Fruit fly (Drosophila melanogaster) whole organism, embryonic: ENCODE results near the gene Fbw5.

Experiments
- Asciz ChIP-seq: fragments of 200-800 bp; sonication (Bioruptor generic); optimal IDR thresholded peaks from 2 replicates; lab custom pipeline; 2017; ENCODE audit warnings: missing biosample characterization, mild to moderate bottlenecking, missing genetic modification characterization, missing genetic modification reagents
- Atf-2 ChIP-seq: fragments of 200-800 bp; sonication (Bioruptor generic); optimal IDR thresholded peaks from 2 replicates; lab custom pipeline; 2016; ENCODE audit warnings: missing biosample characterization, missing genetic modification characterization
- CG11696 ChIP-seq: fragments of 200-800 bp; sonication (Bioruptor generic); IDR thresholded peaks from 2 replicates; pipeline ENCODE4 v1.3.6; 2022; ENCODE audit warnings: missing biosample characterization, missing genetic modification characterization
- CG11723 ChIP-seq: fragments of 200-800 bp; sonication (Bioruptor generic); optimal IDR thresholded peaks from 2 replicates; lab custom pipeline; 2017; ENCODE audit warnings: missing biosample characterization, mild to moderate bottlenecking, missing genetic modification characterization
- CG13775 ChIP-seq: fragments of 200-800 bp; sonication (Bioruptor generic); optimal IDR thresholded peaks from 3 replicates; lab custom pipeline; 2017; ENCODE audit warnings: missing biosample characterization, mild to moderate bottlenecking, missing genetic modification characterization
- CG15073 ChIP-seq: fragments of 200-800 bp; sonication (Bioruptor generic); optimal IDR thresholded peaks from 2 replicates; lab custom pipeline; 2016; ENCODE audit warnings: missing biosample characterization, missing genetic modification characterization
- CG15601 ChIP-seq: fragments of 200-800 bp; sonication (Bioruptor generic); optimal IDR thresholded peaks from 3 replicates; lab custom pipeline; 2019; ENCODE audit warnings: missing biosample characterization, mild to moderate bottlenecking, missing genetic modification characterization, moderate library complexity
- CG16779 ChIP-seq: fragments of 200-800 bp; sonication (Bioruptor generic); IDR thresholded peaks from 2 replicates; pipeline ENCODE4 v1.3.6; 2022; ENCODE audit warnings: missing biosample characterization, missing genetic modification characterization
- CG17385 ChIP-seq: fragments of 200-800 bp; sonication (Bioruptor generic); optimal IDR thresholded peaks from 3 replicates; lab custom pipeline; 2018; ENCODE audit warnings: missing biosample characterization, mild to moderate bottlenecking, missing genetic modification characterization
- CG17612 ChIP-seq: fragments of 200-800 bp; sonication (Bioruptor generic); IDR thresholded peaks from 2 replicates; pipeline ENCODE4 v1.3.6; 2022; ENCODE audit warnings: missing biosample characterization, missing genetic modification characterization
- CG17912 ChIP-seq: fragments of 200-800 bp; sonication (Bioruptor generic); optimal IDR thresholded peaks from 2 replicates; lab custom pipeline; 2018; ENCODE audit warnings: missing biosample characterization, mild to moderate bottlenecking, missing genetic modification characterization
- CG18764 ChIP-seq: fragments of 200-800 bp; sonication (Bioruptor generic); optimal IDR thresholded peaks from 3 replicates; lab custom pipeline; 2016; ENCODE audit warnings: missing biosample characterization, missing genetic modification characterization
- CG2129 ChIP-seq: fragments of 200-800 bp; sonication (Bioruptor generic); IDR thresholded peaks from 2 replicates; pipeline ENCODE4 v1.3.6; 2022; ENCODE audit warnings: missing biosample characterization, missing genetic modification characterization; ENCODE audit not compliant: partially characterized antibody
- CG2678 ChIP-seq: fragments of 200-800 bp; sonication (Bioruptor generic); optimal IDR thresholded peaks from 3 replicates; lab custom pipeline; 2019; ENCODE audit warnings: missing biosample characterization, mild to moderate bottlenecking, missing genetic modification characterization, moderate library complexity
- CG31441 ChIP-seq: fragments of 200-800 bp; sonication (Bioruptor generic); IDR thresholded peaks from 2 replicates; pipeline ENCODE4 v1.3.6; 2022; ENCODE audit warnings: missing biosample characterization, missing genetic modification characterization
- CG3407 ChIP-seq: fragments of 200-800 bp; sonication (Bioruptor generic); optimal IDR thresholded peaks from 2 replicates; lab custom pipeline; 2018; ENCODE audit warnings: missing biosample characterization, mild to moderate bottlenecking, missing genetic modification characterization
- CG42726 ChIP-seq: fragments of 200-800 bp; sonication (Bioruptor generic); IDR thresholded peaks from 2 replicates; pipeline ENCODE4 v1.3.6; 2022; ENCODE audit warnings: missing biosample characterization, missing genetic modification characterization; ENCODE audit not compliant: partially characterized antibody
- CG4328 ChIP-seq: fragments of 200-800 bp; sonication (Bioruptor generic); optimal IDR thresholded peaks from 3 replicates; lab custom pipeline; 2017; ENCODE audit warnings: missing biosample characterization, missing genetic modification reagents, missing genetic modification characterization
- CG6254 ChIP-seq: fragments of 200-800 bp; sonication (Bioruptor generic); optimal IDR thresholded peaks from 3 replicates; lab custom pipeline; 2017; ENCODE audit warnings: mild to moderate bottlenecking, missing biosample characterization, missing genetic modification reagents, missing genetic modification characterization
- CG6765 ChIP-seq: fragments of 200-800 bp; sonication (Bioruptor generic); optimal IDR thresholded peaks from 3 replicates; lab custom pipeline; 2017; ENCODE audit warnings: missing biosample characterization, mild to moderate bottlenecking, missing genetic modification characterization
- CG6813 ChIP-seq: fragments of 200-800 bp; sonication (Bioruptor generic); optimal IDR thresholded peaks from 2 replicates; lab custom pipeline; 2017; ENCODE audit warnings: missing biosample characterization, missing genetic modification characterization, mild to moderate bottlenecking, moderate library complexity, missing genetic modification reagents
- CG7839 ChIP-seq: fragments of 200-800 bp; sonication (Bioruptor generic); optimal IDR thresholded peaks from 3 replicates; lab custom pipeline; 2018; ENCODE audit warnings: missing biosample characterization, mild to moderate bottlenecking, missing genetic modification characterization, moderate library complexity
- CG7928 ChIP-seq: fragments of 200-800 bp; sonication (Bioruptor generic); optimal IDR thresholded peaks from 2 replicates; lab custom pipeline; 2017; ENCODE audit warnings: missing biosample characterization, mild to moderate bottlenecking, missing genetic modification characterization
- CG7987 ChIP-seq: fragments of 200-800 bp; sonication (Bioruptor generic); optimal IDR thresholded peaks from 2 replicates; lab custom pipeline; 2018; ENCODE audit warnings: missing biosample characterization, mild to moderate bottlenecking, missing genetic modification characterization, moderate library complexity
- CG8281 ChIP-seq: fragments of 200-800 bp; sonication (Bioruptor generic); optimal IDR thresholded peaks from 2 replicates; lab custom pipeline; 2018; ENCODE audit warnings: missing biosample characterization, mild to moderate bottlenecking, missing genetic modification characterization, moderate library complexity
- CG9727 ChIP-seq: fragments of 200-800 bp; sonication (Bioruptor generic); optimal IDR thresholded peaks from 3 replicates; lab custom pipeline; 2017; ENCODE audit warnings: missing biosample characterization, mild to moderate bottlenecking, missing genetic modification characterization
- Camta ChIP-seq: fragments of 200-800 bp; sonication (Bioruptor generic); optimal IDR thresholded peaks from 2 replicates; lab custom pipeline; 2016; ENCODE audit warnings: missing biosample characterization, missing genetic modification characterization
- Deaf1 ChIP-seq: fragments of 200-800 bp; optimal IDR thresholded peaks from 3 replicates; lab custom pipeline; 2019; ENCODE audit warnings: missing biosample characterization, mild to moderate bottlenecking, missing genetic modification characterization, moderate library complexity
- Dip3 ChIP-seq: fragments of 200-800 bp; sonication (Bioruptor generic); optimal IDR thresholded peaks from 3 replicates; lab custom pipeline; 2016; ENCODE audit warnings: missing biosample characterization, missing genetic modification characterization
- Dll ChIP-seq: fragments of 200-800 bp; sonication (Bioruptor generic); IDR thresholded peaks from 4 replicates; pipeline ENCODE4 v1.3.6; 2022; ENCODE audit warnings: missing biosample characterization, missing genetic modification characterization; ENCODE audit not compliant: partially characterized antibody
- Drgx ChIP-seq: fragments of 200-800 bp; sonication (Bioruptor generic); IDR thresholded peaks from 2 replicates; pipeline ENCODE4 v1.3.6; 2022; ENCODE audit warnings: missing biosample characterization, missing genetic modification characterization
- Gsc ChIP-seq: fragments of 200-800 bp; sonication (Bioruptor generic); IDR thresholded peaks from 2 replicates; pipeline ENCODE4 v1.3.6; 2022; ENCODE audit warnings: missing biosample characterization, missing genetic modification characterization
- Hand ChIP-seq: fragments of 200-800 bp; sonication (Bioruptor generic); optimal IDR thresholded peaks from 2 replicates; lab custom pipeline; 2017; ENCODE audit warnings: mild to moderate bottlenecking, missing biosample characterization, missing genetic modification reagents, missing genetic modification characterization
- HmgZ ChIP-seq: fragments of 200-800 bp; sonication (Bioruptor generic); optimal IDR thresholded peaks from 2 replicates; lab custom pipeline; 2018; ENCODE audit warnings: missing biosample characterization, mild to moderate bottlenecking, missing genetic modification characterization
- Hr78 ChIP-seq, 2 experiments: fragments of 200-800 bp in 1 of 2; fragments of >200 bp in 1 of 2; sonication (Bioruptor generic) in 1 of 2; optimal IDR thresholded peaks; 2 replicates each; lab custom pipeline; 2017 to 2019; ENCODE audit warnings: missing biosample characterization in 2 of 2, missing genetic modification characterization in 2 of 2, mild to moderate bottlenecking in 1 of 2, moderate library complexity in 1 of 2
- MBD-R2 ChIP-seq: fragments of 200-800 bp; sonication (Bioruptor generic); IDR thresholded peaks from 2 replicates; pipeline ENCODE4 v1.3.6; 2022; ENCODE audit warnings: missing biosample characterization, missing genetic modification characterization
- NC2α ChIP-seq: fragments of 200-800 bp; sonication (Bioruptor generic); optimal IDR thresholded peaks from 2 replicates; lab custom pipeline; 2016; ENCODE audit warnings: missing biosample characterization, missing genetic modification characterization
- NC2β ChIP-seq: fragments of 200-800 bp; sonication (Bioruptor generic); optimal IDR thresholded peaks from 2 replicates; lab custom pipeline; 2016; ENCODE audit warnings: missing biosample characterization, missing genetic modification characterization
- Side ChIP-seq: fragments of 200-800 bp; sonication (Bioruptor generic); optimal IDR thresholded peaks from 2 replicates; lab custom pipeline; 2016; ENCODE audit warnings: missing biosample characterization, missing genetic modification characterization
- Xrp1 ChIP-seq: fragments of 200-800 bp; sonication (Bioruptor generic); IDR thresholded peaks from 2 replicates; pipeline ENCODE4 v1.3.6; 2022; ENCODE audit warnings: missing biosample characterization, missing genetic modification characterization
- br ChIP-seq: fragments of >200 bp; optimal IDR thresholded peaks from 2 replicates; lab custom pipeline; 2017
- cato ChIP-seq: fragments of 200-800 bp; sonication (Bioruptor generic); optimal IDR thresholded peaks from 2 replicates; lab custom pipeline; 2016; ENCODE audit warnings: missing biosample characterization, missing genetic modification characterization, borderline replicate concordance
- ci ChIP-seq: fragments of 200-800 bp; sonication (Bioruptor generic); IDR thresholded peaks from 3 replicates; pipeline ENCODE4 v1.3.6; 2022; ENCODE audit warnings: missing biosample characterization, missing genetic modification characterization
- hb ChIP-seq: fragments of 200-800 bp; sonication (Bioruptor generic); IDR thresholded peaks from 3 replicates; pipeline ENCODE4 v1.3.6; 2022; ENCODE audit warnings: missing biosample characterization, missing genetic modification characterization; ENCODE audit not compliant: partially characterized antibody
- ken ChIP-seq: fragments of 200-800 bp; sonication (Bioruptor generic); IDR thresholded peaks from 3 replicates; pipeline ENCODE4 v1.3.6; 2022; ENCODE audit warnings: missing biosample characterization, missing genetic modification characterization
- peb ChIP-seq: fragments of 200-800 bp; sonication (Bioruptor generic); IDR thresholded peaks from 2 replicates; pipeline ENCODE4 v1.3.6; 2022; ENCODE audit warnings: missing biosample characterization, missing genetic modification characterization
- sd ChIP-seq: fragments of 200-800 bp; sonication (Bioruptor generic); optimal IDR thresholded peaks from 3 replicates; lab custom pipeline; 2018; ENCODE audit warnings: missing biosample characterization, mild to moderate bottlenecking, missing genetic modification characterization, moderate library complexity
- tgo ChIP-seq: fragments of 200-800 bp; sonication (Bioruptor generic); IDR thresholded peaks from 3 replicates; pipeline ENCODE4 v1.3.6; 2022; ENCODE audit warnings: missing biosample characterization, missing genetic modification characterization
- twi ChIP-seq: fragments of 200-800 bp; optimal IDR thresholded peaks from 2 replicates; lab custom pipeline; 2019; ENCODE audit warnings: missing biosample characterization, mild to moderate bottlenecking, missing genetic modification characterization, moderate library complexity
- zen2 ChIP-seq: fragments of 200-800 bp; sonication (Bioruptor generic); IDR thresholded peaks from 3 replicates; pipeline ENCODE4 v1.3.6; 2022; ENCODE audit warnings: missing biosample characterization, missing genetic modification characterization; ENCODE audit not compliant: partially characterized antibody

Fbw5 gene

dm6 chr2L:6070656-6071231 lies 5.0 kb upstream of the Fbw5 start, which contains the start of the genes CG9154 and Kr-h2 (continued):
- no peak for TF ChIP-seq NC2α
- TF ChIP-seq Asciz (GFP tag; lab: Kevin White, UChicago): no peak
- no peak for TF ChIP-seq Atf-2
- no peak for TF ChIP-seq NC2β
- peak; percentile 39; the same call in 1 of the 3 replicates for TF ChIP-seq zen2 (GFP tag; lab: Robert Waterston, UW)
- TF ChIP-seq CG17612 (GFP tag; lab: Robert Waterston, UW): no peak
- no peak for TF ChIP-seq br (lab: Kevin White, UChicago)
- TF ChIP-seq CG6813 (GFP tag; lab: Kevin White, UChicago): no peak
- no peak for TF ChIP-seq Hr78 (GFP tag; optimal IDR thresholded peaks at IDR 0.05; lab: Kevin White, UChicago)
- TF ChIP-seq Side: no peak
- no peak for TF ChIP-seq cato (GFP tag; lab: Kevin White, UChicago)
- no peak for TF ChIP-seq CG7987 (GFP tag; lab: Kevin White, UChicago)
- no peak for TF ChIP-seq Gsc
- TF ChIP-seq CG16779 (GFP tag; lab: Robert Waterston, UW): no peak
- TF ChIP-seq Deaf1 (tag; lab: Kevin White, UChicago): peak; percentile 33
- peak; percentile 39 for TF ChIP-seq Drgx (GFP tag; lab: Robert Waterston, UW)
- TF ChIP-seq CG3407 (GFP tag; lab: Kevin White, UChicago): no peak
- peak; percentile 69 for TF ChIP-seq CG42726 (GFP tag; lab: Robert Waterston, UW)
- no peak for TF ChIP-seq peb
- TF ChIP-seq CG17385 (GFP tag; lab: Kevin White, UChicago): no peak
- peak; percentile 37; the same call in 1 of the 2 replicates for TF ChIP-seq MBD-R2 (GFP tag; lab: Robert Waterston, UW)
- peak; percentile 75 for TF ChIP-seq CG7928 (GFP tag; lab: Kevin White, UChicago)
- no peak for TF ChIP-seq tgo (GFP tag; lab: Robert Waterston, UW)
- peak; percentile 66; the same call in 2 of the 4 replicates for TF ChIP-seq Dll (GFP tag; lab: Robert Waterston, UW)
- TF ChIP-seq CG11696 (GFP tag; lab: Robert Waterston, UW): no peak
- TF ChIP-seq Dip3 (GFP tag; lab: Kevin White, UChicago): peak; percentile 7
- 0 out of 2 replicates have a peak, but pooled peaks have one; percentile 7 for TF ChIP-seq Xrp1 (GFP tag; lab: Robert Waterston, UW)
- TF ChIP-seq HmgZ (tag; lab: Kevin White, UChicago): peak; percentile 12
- no peak for TF ChIP-seq CG18764 (GFP tag; lab: Kevin White, UChicago)
- TF ChIP-seq CG8281: no peak
- peak; percentile 33 for TF ChIP-seq sd (tag; lab: Kevin White, UChicago)
- peak; percentile 14 for TF ChIP-seq CG11723 (GFP tag; lab: Kevin White, UChicago)
- TF ChIP-seq CG15073 (GFP tag; lab: Kevin White, UChicago): no peak
- TF ChIP-seq Camta (GFP tag; lab: Kevin White, UChicago): no peak
- TF ChIP-seq hb (GFP tag; lab: Robert Waterston, UW): peak; percentile 59; the same call in 1 of the 3 replicates
- peak; percentile 56 for TF ChIP-seq CG2678 (tag; lab: Kevin White, UChicago)
- no peak for TF ChIP-seq twi (tag; lab: Kevin White, UChicago)
- TF ChIP-seq CG15601 (tag; lab: Kevin White, UChicago): peak; percentile 48
- TF ChIP-seq CG7839: peak; percentile 47
- TF ChIP-seq CG17912 (GFP tag; lab: Kevin White, UChicago): no peak
- no peak for TF ChIP-seq ci
- no peak for TF ChIP-seq CG6765
- peak; percentile 51 for TF ChIP-seq CG13775 (GFP tag; lab: Kevin White, UChicago)
- TF ChIP-seq CG4328 (GFP tag; lab: Kevin White, UChicago): peak; percentile 24
- TF ChIP-seq CG2129 (GFP tag; lab: Robert Waterston, UW): peak; percentile 32; the same call in 1 of the 2 replicates
- no peak for TF ChIP-seq CG6254 (GFP tag; lab: Kevin White, UChicago)
- no peak for TF ChIP-seq Hand (GFP tag; lab: Kevin White, UChicago)
- peak; percentile 39 for TF ChIP-seq CG9727 (GFP tag; lab: Kevin White, UChicago)
- no peak for TF ChIP-seq ken (GFP tag; lab: Robert Waterston, UW)
- TF ChIP-seq CG31441 (GFP tag; lab: Robert Waterston, UW): peak; percentile 43; the same call in 1 of the 2 replicates
